Fruit fly (Drosophila melanogaster) Kc167 (cell line): ENCODE measurements around the gene tinc.

ENCODE experiments used
- Myc ChIP-seq: fragments of >200 bp; optimal IDR thresholded peaks from 2 replicates; lab custom pipeline; 2017; ENCODE audit warnings: missing external identifiers
- Sin3A ChIP-seq: fragments of >200 bp; optimal IDR thresholded peaks from 2 replicates; lab custom pipeline; 2018; ENCODE audit warnings: missing external identifiers
- h ChIP-seq: fragments of >200 bp; optimal IDR thresholded peaks from 3 replicates; lab custom pipeline; 2018; ENCODE audit warnings: missing external identifiers
- insv ChIP-seq: fragments of >200 bp; optimal IDR thresholded peaks from 3 replicates; lab custom pipeline; 2018; ENCODE audit warnings: missing external identifiers
- psq ChIP-seq: fragments of >200 bp; optimal IDR thresholded peaks from 2 replicates; lab custom pipeline; 2017; ENCODE audit warnings: missing external identifiers
- ttk ChIP-seq: sonication (Bioruptor generic); optimal IDR thresholded peaks from 2 replicates; lab custom pipeline; 2017; ENCODE audit warnings: missing external identifiers

Gene tinc

dm6 chr3R:17814191-17814923 is 3.0 kb downstream of the tinc start:
- TF ChIP-seq ttk (lab: Kevin White, UChicago) (no peak), h (lab: Kevin White, UChicago) (no peak), insv (lab: Kevin White, UChicago) (no peak)

dm6 chr3R:17818803-17819202 is 7.5 kb downstream of the tinc start:
- TF ChIP-seq h (lab: Kevin White, UChicago) (no peak), Sin3A (lab: Kevin White, UChicago) (no peak), insv (lab: Kevin White, UChicago) (no peak), psq (lab: Kevin White, UChicago) (no peak), Myc (lab: Kevin White, UChicago) (no peak), ttk (lab: Kevin White, UChicago) (no peak)

dm6 chr3R:17821744-17822143 is 10.4 kb downstream of the tinc start:
- no peak for TF ChIP-seq h (lab: Kevin White, UChicago)
- no peak for TF ChIP-seq psq (lab: Kevin White, UChicago)
- TF ChIP-seq Sin3A (lab: Kevin White, UChicago): no peak
- TF ChIP-seq ttk (lab: Kevin White, UChicago): no peak
- no peak for TF ChIP-seq insv (lab: Kevin White, UChicago)
- no peak for TF ChIP-seq Myc (lab: Kevin White, UChicago)

- no peak for TF ChIP-seq psq (lab: Kevin White, UChicago)
- TF ChIP-seq Sin3A (lab: Kevin White, UChicago): no peak
- TF ChIP-seq Myc (lab: Kevin White, UChicago): no peak
- TF ChIP-seq ttk (lab: Kevin White, UChicago): no peak
- no peak for TF ChIP-seq insv (lab: Kevin White, UChicago)
- no peak for TF ChIP-seq h (lab: Kevin White, UChicago)
Observed at dm6 chr3R:17825806-17826583, 14.7 kb downstream of the tinc start.

dm6 chr3R:17827038-17827616 is 15.8 kb downstream of the tinc start:
- TF ChIP-seq Myc (lab: Kevin White, UChicago): no peak

- no peak for TF ChIP-seq ttk (lab: Kevin White, UChicago)
- no peak for TF ChIP-seq Sin3A (lab: Kevin White, UChicago)
- TF ChIP-seq insv (lab: Kevin White, UChicago): no peak
- no peak for TF ChIP-seq h (lab: Kevin White, UChicago)
- TF ChIP-seq psq (lab: Kevin White, UChicago): no peak
- no peak for TF ChIP-seq Myc (lab: Kevin White, UChicago)
Observed at dm6 chr3R:17828653-17829052, 17.3 kb downstream of the tinc start.

- TF ChIP-seq Sin3A (lab: Kevin White, UChicago) (no peak), psq (lab: Kevin White, UChicago) (no peak), ttk (lab: Kevin White, UChicago) (no peak), h (lab: Kevin White, UChicago) (no peak), insv (lab: Kevin White, UChicago) (no peak), Myc (lab: Kevin White, UChicago) (no peak)
Observed at dm6 chr3R:17830528-17830927, 19.2 kb downstream of the tinc start.

- no peak for TF ChIP-seq ttk (lab: Kevin White, UChicago)
- TF ChIP-seq Sin3A (lab: Kevin White, UChicago): no peak
- no peak for TF ChIP-seq psq (lab: Kevin White, UChicago)
- TF ChIP-seq insv (lab: Kevin White, UChicago): no peak
- TF ChIP-seq Myc (lab: Kevin White, UChicago): no peak
- no peak for TF ChIP-seq h (lab: Kevin White, UChicago)
Observed at dm6 chr3R:17846966-17847365, 35.6 kb downstream of the tinc start.

DNA sequence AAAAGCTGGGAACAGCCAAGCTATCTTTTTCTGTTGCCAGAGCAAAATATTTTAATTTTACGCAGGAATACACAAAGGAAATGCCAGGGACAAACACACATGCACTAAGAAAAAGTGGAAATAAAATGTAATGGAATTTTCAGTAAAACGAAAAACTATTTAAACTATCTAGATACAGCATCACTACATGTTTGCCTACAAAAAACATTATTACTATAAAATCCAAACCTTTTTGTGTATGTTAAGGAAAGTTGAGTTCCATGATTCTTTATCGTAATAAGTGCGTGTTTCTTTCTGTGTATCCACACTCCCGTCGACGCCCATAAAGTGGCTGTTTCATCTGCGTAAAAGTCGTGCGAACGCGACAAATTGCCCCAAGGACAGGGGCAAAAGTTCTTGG is 37.8 kb downstream of the tinc start:
- TF ChIP-seq h (lab: Kevin White, UChicago) (no peak), psq (lab: Kevin White, UChicago) (no peak), Sin3A (lab: Kevin White, UChicago) (no peak)

- TF ChIP-seq ttk (lab: Kevin White, UChicago) (no peak), h (lab: Kevin White, UChicago) (no peak), Sin3A (lab: Kevin White, UChicago) (no peak), psq (lab: Kevin White, UChicago) (no peak), insv (lab: Kevin White, UChicago) (no peak), Myc (lab: Kevin White, UChicago) (no peak)
Observed at dm6 chr3R:17861878-17862662, 50.7 kb downstream of the tinc start.

dm6 chr3R:17881074-17881473 is 69.7 kb downstream of the tinc start:
- TF ChIP-seq h (lab: Kevin White, UChicago): no peak
- no peak for TF ChIP-seq Sin3A (lab: Kevin White, UChicago)
- no peak for TF ChIP-seq ttk (lab: Kevin White, UChicago)
- TF ChIP-seq Myc (lab: Kevin White, UChicago): no peak
- TF ChIP-seq insv (lab: Kevin White, UChicago): no peak
- TF ChIP-seq psq (lab: Kevin White, UChicago): no peak
